Worm (Caenorhabditis elegans) whole organism, early embryonic: ENCODE results near the gene C47A10.16.

Experiments used
- F13C5.2 ChIP-seq: sonication (generic microtip); optimal IDR thresholded peaks from 2 replicates; lab custom pipeline; 2017; ENCODE audit warnings: mild to moderate bottlenecking, missing genetic modification characterization, inconsistent platforms, missing compliant biosample characterization
- ama-1 ChIP-seq: fragments of 150-350 bp; optimal IDR thresholded peaks from 2 replicates; lab custom pipeline; 2014
- ceh-13 ChIP-seq: fragments of 200-800 bp; sonication (Bioruptor generic); optimal IDR thresholded peaks from 2 replicates; lab custom pipeline; 2018; ENCODE audit warnings: mild to moderate bottlenecking, missing genetic modification characterization, missing compliant biosample characterization
- hmbx-1 ChIP-seq: sonication (generic microtip); optimal IDR thresholded peaks from 2 replicates; lab custom pipeline; 2016; ENCODE audit warnings: mild to moderate bottlenecking, missing genetic modification characterization, missing compliant biosample characterization
- scrt-1 ChIP-seq: fragments of 200-800 bp; sonication (Bioruptor generic); IDR thresholded peaks from 2 replicates; pipeline ENCODE4 v1.3.6; 2022; ENCODE audit warnings: missing genetic modification characterization, missing compliant biosample characterization
- sea-1 ChIP-seq: fragments of 200-800 bp; sonication (Bioruptor generic); conservative IDR thresholded peaks from 2 replicates; pipeline ENCODE4 v1.3.6; 2022; ENCODE audit warnings: missing genetic modification characterization, missing compliant biosample characterization
- tra-4 ChIP-seq: sonication (generic microtip); optimal IDR thresholded peaks from 2 replicates; lab custom pipeline; 2017; ENCODE audit warnings: missing genetic modification characterization, missing compliant biosample characterization

- TF ChIP-seq ama-1: no peak
- no peak for TF ChIP-seq sea-1 (GFP tag; lab: Robert Waterston, UW)
- TF ChIP-seq scrt-1 (GFP tag; lab: Robert Waterston, UW): no peak
- no peak for TF ChIP-seq F13C5.2 (tag; lab: Kevin White, UChicago)
- no peak for TF ChIP-seq ceh-13 (GFP tag; lab: Kevin White, UChicago)
- TF ChIP-seq hmbx-1 (tag; lab: Kevin White, UChicago): no peak
- TF ChIP-seq tra-4 (tag; lab: Kevin White, UChicago): no peak
Measured at ce11 chrV:17795655-17796054, 30.7 kb upstream of the C47A10.16 start, which contains the start of gene srh-288.
